Worm (Caenorhabditis elegans) whole organism, early embryonic: ENCODE data around the gene ZK632.10.
A peak's percentile ranks its signal among the peaks of the same experiment; 100 is the strongest.

Experiments used
- B0310.2 ChIP-seq: sonication (generic microtip); optimal IDR thresholded peaks from 2 replicates; lab custom pipeline; 2016; ENCODE audit warnings: mild to moderate bottlenecking, missing genetic modification characterization, missing compliant biosample characterization
- F13C5.2 ChIP-seq: sonication (generic microtip); optimal IDR thresholded peaks from 2 replicates; lab custom pipeline; 2017; ENCODE audit warnings: mild to moderate bottlenecking, missing genetic modification characterization, inconsistent platforms, missing compliant biosample characterization
- aly-1 ChIP-seq: sonication (generic microtip); optimal IDR thresholded peaks from 2 replicates; lab custom pipeline; 2016; ENCODE audit warnings: missing genetic modification characterization, missing compliant biosample characterization
- ama-1 ChIP-seq: fragments of 150-350 bp; optimal IDR thresholded peaks from 2 replicates; lab custom pipeline; 2014
- ceh-13 ChIP-seq: fragments of 200-800 bp; sonication (Bioruptor generic); optimal IDR thresholded peaks from 2 replicates; lab custom pipeline; 2018; ENCODE audit warnings: mild to moderate bottlenecking, missing genetic modification characterization, missing compliant biosample characterization
- ceh-36 ChIP-seq: sonication (generic microtip); optimal IDR thresholded peaks from 2 replicates; lab custom pipeline; 2016; ENCODE audit warnings: missing genetic modification characterization, inconsistent platforms, missing compliant biosample characterization
- ets-7 ChIP-seq: sonication (generic microtip); optimal IDR thresholded peaks from 2 replicates; lab custom pipeline; 2016; ENCODE audit warnings: missing genotype, missing genetic modification characterization, missing compliant biosample characterization
- flt-1 ChIP-seq: fragments of 200-800 bp; sonication (Bioruptor generic); IDR thresholded peaks from 2 replicates; pipeline ENCODE4 v1.3.6; 2022; ENCODE audit warnings: missing genetic modification characterization, missing compliant biosample characterization
- hmbx-1 ChIP-seq: sonication (generic microtip); optimal IDR thresholded peaks from 2 replicates; lab custom pipeline; 2016; ENCODE audit warnings: mild to moderate bottlenecking, missing genetic modification characterization, missing compliant biosample characterization
- hmg-4 ChIP-seq: fragments of 200-800 bp; sonication (Bioruptor generic); optimal IDR thresholded peaks from 2 replicates; lab custom pipeline; 2018; ENCODE audit warnings: mild to moderate bottlenecking, missing genetic modification characterization, missing compliant biosample characterization
- hnd-1 ChIP-seq: sonication (generic microtip); optimal IDR thresholded peaks from 2 replicates; lab custom pipeline; 2016; ENCODE audit warnings: missing genetic modification characterization, missing compliant biosample characterization
- pes-1 ChIP-seq: fragments of 200-800 bp; sonication (Bioruptor generic); IDR thresholded peaks from 2 replicates; pipeline ENCODE4 v1.3.6; 2022; ENCODE audit warnings: missing genetic modification reagents, missing genetic modification characterization, missing compliant biosample characterization
- scrt-1 ChIP-seq: fragments of 200-800 bp; sonication (Bioruptor generic); IDR thresholded peaks from 2 replicates; pipeline ENCODE4 v1.3.6; 2022; ENCODE audit warnings: missing genetic modification characterization, missing compliant biosample characterization
- sea-1 ChIP-seq: fragments of 200-800 bp; sonication (Bioruptor generic); conservative IDR thresholded peaks from 2 replicates; pipeline ENCODE4 v1.3.6; 2022; ENCODE audit warnings: missing genetic modification characterization, missing compliant biosample characterization
- tbx-11 ChIP-seq: fragments of 200-800 bp; sonication (Bioruptor generic); IDR thresholded peaks from 2 replicates; pipeline ENCODE4 v1.3.6; 2022; ENCODE audit warnings: missing genetic modification characterization, missing compliant biosample characterization
- tbx-37 ChIP-seq: fragments of 200-800 bp; sonication (Bioruptor generic); conservative IDR thresholded peaks from 2 replicates; pipeline ENCODE4 v1.3.6; 2022; ENCODE audit warnings: missing genetic modification reagents, missing genetic modification characterization, missing compliant biosample characterization
- tra-4 ChIP-seq: sonication (generic microtip); optimal IDR thresholded peaks from 2 replicates; lab custom pipeline; 2017; ENCODE audit warnings: missing genetic modification characterization, missing compliant biosample characterization

ZK632.10 gene

ce11 chrIII:9818763-9819162 lies 8.8 kb downstream of the ZK632.10 start, which contains the start of gene panl-3:
TSS of gene panl-3 (plus strand) at chrIII:9819056.
- no peak for TF ChIP-seq hnd-1 (tag; lab: Kevin White, UChicago)
- TF ChIP-seq ama-1 (lab: Kevin White, UChicago): no peak
- no peak for TF ChIP-seq hmbx-1 (tag; lab: Kevin White, UChicago)
- peak; percentile 65; the same call in 1 of the 2 replicates for TF ChIP-seq scrt-1 (GFP tag; lab: Robert Waterston, UW)
- TF ChIP-seq tbx-11 (GFP tag; lab: Robert Waterston, UW): no peak
- TF ChIP-seq hmg-4 (GFP tag; lab: Kevin White, UChicago): peak; percentile 45
- no peak for TF ChIP-seq tra-4 (tag; lab: Kevin White, UChicago)
- no peak for TF ChIP-seq ets-7 (tag; lab: Kevin White, UChicago)
- TF ChIP-seq aly-1: peak; percentile 57
- no peak for TF ChIP-seq B0310.2 (tag; lab: Kevin White, UChicago)

- TF ChIP-seq aly-1 (no peak), ets-7 (tag; lab: Kevin White, UChicago) (no peak), B0310.2 (tag; lab: Kevin White, UChicago) (no peak), tbx-11 (GFP tag; lab: Robert Waterston, UW) (no peak), scrt-1 (GFP tag; lab: Robert Waterston, UW) (no peak), flt-1 (GFP tag; lab: Robert Waterston, UW) (no peak), F13C5.2 (tag; lab: Kevin White, UChicago) (no peak), pes-1 (GFP tag; lab: Robert Waterston, UW) (no peak)
These were observed 9.6 kb downstream of the ZK632.10 start for ce11 chrIII:9817894-9818293.

ce11 chrIII:9817087-9817612 lies 10.4 kb downstream of the ZK632.10 start, which contains the start of gene cnx-1:
TSS of gene cnx-1 (minus strand) at chrIII:9817137.
- TF ChIP-seq sea-1: no peak
- peak; percentile 19 for TF ChIP-seq aly-1
- TF ChIP-seq ama-1 (lab: Kevin White, UChicago): no peak
- no peak for TF ChIP-seq tbx-37 (GFP tag; lab: Robert Waterston, UW)
- TF ChIP-seq tra-4 (tag; lab: Kevin White, UChicago): no peak
- TF ChIP-seq ceh-36 (tag; lab: Kevin White, UChicago): no peak
- peak; percentile 73 for TF ChIP-seq hmg-4 (GFP tag; lab: Kevin White, UChicago)
- TF ChIP-seq tbx-11 (GFP tag; lab: Robert Waterston, UW): no peak

- TF ChIP-seq tra-4 (tag; lab: Kevin White, UChicago) (no peak), hnd-1 (tag; lab: Kevin White, UChicago) (no peak), F13C5.2 (tag; lab: Kevin White, UChicago) (no peak), scrt-1 (GFP tag; lab: Robert Waterston, UW) (no peak), flt-1 (GFP tag; lab: Robert Waterston, UW) (no peak), ceh-36 (tag; lab: Kevin White, UChicago) (no peak), ama-1 (lab: Kevin White, UChicago) (no peak), tbx-37 (GFP tag; lab: Robert Waterston, UW) (no peak)
These were observed 14.4 kb downstream of the ZK632.10 start, which contains the start of gene ZK632.14 for ce11 chrIII:9813146-9813545. TSS of gene ZK632.14 (plus strand) at chrIII:9813446.

- TF ChIP-seq tbx-37 (GFP tag; lab: Robert Waterston, UW) (0 out of 2 replicates have a peak, but pooled peaks have one; percentile 37), scrt-1 (GFP tag; lab: Robert Waterston, UW) (no peak), hmg-4 (GFP tag; lab: Kevin White, UChicago) (no peak), aly-1 (no peak), pes-1 (GFP tag; lab: Robert Waterston, UW) (no peak)
These were observed 19.3 kb downstream of the ZK632.10 start, which contains the start of gene gtap-2 for ce11 chrIII:9808179-9808578. TSS of gene gtap-2 (plus strand) at chrIII:9808544.

- no peak for TF ChIP-seq B0310.2 (tag; lab: Kevin White, UChicago)
- TF ChIP-seq tbx-11 (GFP tag; lab: Robert Waterston, UW): no peak
- TF ChIP-seq tra-4 (tag; lab: Kevin White, UChicago): no peak
- TF ChIP-seq hmbx-1 (tag; lab: Kevin White, UChicago): no peak
- no peak for TF ChIP-seq tbx-37 (GFP tag; lab: Robert Waterston, UW)
- TF ChIP-seq ceh-13 (GFP tag; lab: Kevin White, UChicago): no peak
- no peak for TF ChIP-seq ceh-36 (tag; lab: Kevin White, UChicago)
- no peak for TF ChIP-seq sea-1
- TF ChIP-seq flt-1 (GFP tag; lab: Robert Waterston, UW): no peak
- no peak for TF ChIP-seq aly-1
- TF ChIP-seq ets-7 (tag; lab: Kevin White, UChicago): no peak
- TF ChIP-seq hnd-1 (tag; lab: Kevin White, UChicago): no peak
- no peak for TF ChIP-seq F13C5.2 (tag; lab: Kevin White, UChicago)
- no peak for TF ChIP-seq ama-1 (lab: Kevin White, UChicago)
- no peak for TF ChIP-seq scrt-1 (GFP tag; lab: Robert Waterston, UW)
- TF ChIP-seq hmg-4 (GFP tag; lab: Kevin White, UChicago): no peak
- TF ChIP-seq pes-1 (GFP tag; lab: Robert Waterston, UW): no peak
These were observed 19.9 kb downstream of the ZK632.10 start for ce11 chrIII:9807560-9808046.

- no peak for TF ChIP-seq tbx-11 (GFP tag; lab: Robert Waterston, UW)
- TF ChIP-seq tra-4 (tag; lab: Kevin White, UChicago): no peak
- TF ChIP-seq scrt-1 (GFP tag; lab: Robert Waterston, UW): no peak
- no peak for TF ChIP-seq F13C5.2 (tag; lab: Kevin White, UChicago)
- no peak for TF ChIP-seq ceh-13 (GFP tag; lab: Kevin White, UChicago)
- TF ChIP-seq sea-1: no peak
- no peak for TF ChIP-seq ets-7 (tag; lab: Kevin White, UChicago)
- TF ChIP-seq flt-1 (GFP tag; lab: Robert Waterston, UW): no peak
- no peak for TF ChIP-seq B0310.2 (tag; lab: Kevin White, UChicago)
- no peak for TF ChIP-seq ceh-36 (tag; lab: Kevin White, UChicago)
- TF ChIP-seq tbx-37 (GFP tag; lab: Robert Waterston, UW): no peak
- TF ChIP-seq ama-1 (lab: Kevin White, UChicago): no peak
- no peak for TF ChIP-seq hnd-1 (tag; lab: Kevin White, UChicago)
These were observed 20.5 kb downstream of the ZK632.10 start, which contains the start of gene ZK632.4 for ce11 chrIII:9806968-9807559. TSS of gene ZK632.4 (minus strand) at chrIII:9807454.
